Worm (Caenorhabditis elegans): ENCODE data around the gene W09C2.7.
A peak's percentile ranks its signal among the peaks of the same experiment; 100 is the strongest.

The W09C2.7 gene

DNA sequence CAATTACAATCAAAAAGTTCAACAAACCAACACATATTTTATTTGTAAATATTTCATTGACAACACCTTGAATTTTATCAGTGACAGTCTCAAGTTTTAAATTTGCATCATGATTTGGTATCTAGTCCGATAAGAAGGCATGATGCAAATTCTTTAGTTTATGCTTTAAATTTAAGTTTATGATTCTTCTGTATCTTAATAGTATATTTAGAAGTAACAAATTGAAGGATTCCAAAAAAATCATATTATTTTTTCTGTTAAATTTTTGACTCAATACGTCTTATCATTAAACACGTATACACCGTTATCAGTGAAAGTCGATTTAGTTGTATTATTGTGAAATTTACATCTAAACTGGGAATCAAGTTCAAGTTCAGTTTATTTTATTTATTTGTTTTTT lies 29.1 kb upstream of the W09C2.7 start, which contains the start of gene chca-1 (continued):
- TF ChIP-seq nhr-102 (tag; optimal IDR thresholded peaks at IDR 0.05) (peak; percentile 65), aha-1 (tag) (no peak), nhr-28 (tag; optimal IDR thresholded peaks at IDR 0.05) (peak; percentile 41), nhr-237 (tag; optimal IDR thresholded peaks at IDR 0.05) (no peak), hlh-30 (tag; optimal IDR thresholded peaks at IDR 0.05; ENCODE audit: insufficient read depth) (peak; percentile 14), nhr-48 (tag; optimal IDR thresholded peaks at IDR 0.05) (peak; percentile 77), mdl-1 (tag; optimal IDR thresholded peaks at IDR 0.05) (peak in 1 of 2 experiments; percentile 16), ceh-20 (GFP tag; IDR thresholded peaks at IDR 0.05) (0 out of 2 replicates have a peak, but pooled peaks have one; percentile 31), ztf-11 (tag; optimal IDR thresholded peaks at IDR 0.05) (no peak)

DNA sequence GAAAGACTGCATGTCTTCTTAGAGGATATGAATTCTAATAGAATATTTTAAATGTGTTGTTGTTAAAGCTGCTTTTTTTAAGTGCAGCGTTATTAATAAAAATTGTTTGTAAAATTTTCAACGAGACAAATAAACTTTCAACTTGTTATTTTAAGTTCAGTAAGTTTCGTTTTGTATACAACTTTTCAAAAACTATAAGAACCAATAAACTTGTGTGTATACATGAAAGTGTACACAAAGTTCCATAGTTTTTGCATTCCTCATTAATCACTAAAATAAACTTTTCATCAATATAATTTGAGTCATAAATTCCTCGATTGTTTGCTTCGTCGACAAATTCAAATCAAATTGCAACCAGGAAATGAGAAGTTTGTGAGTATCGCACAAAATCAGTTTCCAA lies 26.5 kb upstream of the W09C2.7 start, which contains the start of gene srm-3:
TSS of gene srm-3 (plus strand) at position 301 of the 400 bp plus-strand sequence.
- TF ChIP-seq daf-16 (GFP tag; optimal IDR thresholded peaks at IDR 0.05) (no peak), daf-16 (tag; optimal IDR thresholded peaks at IDR 0.05) (no peak), lin-38 (GFP tag; IDR thresholded peaks at IDR 0.05) (no peak), lin-29 (GFP tag; IDR thresholded peaks at IDR 0.05) (no peak), fos-1 (tag; optimal IDR thresholded peaks at IDR 0.05) (no peak)

DNA sequence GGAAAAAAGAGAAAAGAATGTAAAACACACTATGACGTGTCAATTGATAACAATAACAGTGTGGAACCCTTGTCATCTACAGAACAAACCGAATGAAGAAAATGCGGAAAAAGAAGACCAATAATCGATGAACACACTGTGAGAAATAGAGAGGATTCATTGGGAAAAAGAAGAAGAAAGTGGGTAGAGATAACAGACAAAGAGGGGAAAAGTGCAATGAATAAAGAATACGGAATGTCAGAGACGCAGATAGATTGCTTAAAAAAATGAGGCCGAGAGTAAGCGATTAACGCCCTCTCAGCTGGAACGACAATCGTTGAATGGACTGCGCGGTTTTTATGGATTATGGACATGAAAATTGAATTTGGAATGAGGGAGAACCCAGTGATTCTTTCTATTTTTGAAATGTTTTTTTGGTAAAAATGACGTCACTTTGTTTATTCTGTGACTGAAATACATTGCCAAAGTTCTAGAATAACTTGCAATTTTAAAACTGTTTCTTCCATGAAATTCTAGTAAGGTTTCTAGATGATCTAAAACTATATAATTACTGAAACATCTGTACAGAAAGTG lies 25.7 kb upstream of the W09C2.7 start, which contains the start of gene amph-1:
TSS of gene amph-1 (minus strand) at position 85 of the 573 bp plus-strand sequence.
- TF ChIP-seq cey-2 (tag; optimal IDR thresholded peaks at IDR 0.05; ENCODE audit: borderline replicate concordance, insufficient read depth) (peak; percentile 41), mxl-3 (GFP tag; optimal IDR thresholded peaks at IDR 0.05) (peak; percentile 12), nhr-76 (tag; optimal IDR thresholded peaks at IDR 0.05) (no peak), T20F7.1 (GFP tag; optimal IDR thresholded peaks at IDR 0.05) (no peak), fkh-10 (GFP tag; optimal IDR thresholded peaks at IDR 0.05) (no peak), spr-1 (tag; optimal IDR thresholded peaks at IDR 0.05) (no peak), zag-1 (tag; optimal IDR thresholded peaks at IDR 0.05) (no peak), F26F4.8 (GFP tag; conservative IDR thresholded peaks at IDR 0.05) (no peak), aha-1 (tag) (no peak), aly-2 (tag; optimal IDR thresholded peaks at IDR 0.05) (no peak), lim-7 (GFP tag; IDR thresholded peaks at IDR 0.05) (no peak), mdl-1 (tag; optimal IDR thresholded peaks at IDR 0.05) (no peak), unc-130 (GFP tag; optimal IDR thresholded peaks at IDR 0.05) (no peak), zfp-3 (GFP tag; conservative IDR thresholded peaks at IDR 0.05) (no peak), lsy-2 (tag; optimal IDR thresholded peaks at IDR 0.05) (peak in 1 of 2 experiments; percentile 27), unc-39 (tag; optimal IDR thresholded peaks at IDR 0.05) (no peak), dmd-9 (GFP tag; IDR thresholded peaks at IDR 0.05) (no peak), nhr-11 (tag; optimal IDR thresholded peaks at IDR 0.05) (peak; percentile 11), daf-12 (tag; optimal IDR thresholded peaks at IDR 0.05) (no peak), spr-3 (GFP tag; optimal IDR thresholded peaks at IDR 0.05) (no peak), F44E2.7 (GFP tag; IDR thresholded peaks at IDR 0.05) (no peak), lin-15B (tag; optimal IDR thresholded peaks at IDR 0.05) (no peak), Y75B8A.6 (GFP tag; IDR thresholded peaks at IDR 0.05) (no peak), set-16 (GFP tag; IDR thresholded peaks at IDR 0.05) (no peak), nhr-111 (GFP tag; optimal IDR thresholded peaks at IDR 0.05) (no peak), lin-13 (GFP tag; optimal IDR thresholded peaks at IDR 0.05) (no peak), egl-27 (tag; optimal IDR thresholded peaks at IDR 0.05) (no peak), vab-7 (GFP tag; IDR thresholded peaks at IDR 0.05) (no peak), F37D6.2 (tag; optimal IDR thresholded peaks at IDR 0.05) (no peak), attf-4 (tag; optimal IDR thresholded peaks at IDR 0.05) (no peak), mdt-29 (GFP tag; IDR thresholded peaks at IDR 0.05) (no peak), lin-1 (GFP tag; IDR thresholded peaks at IDR 0.05) (no peak), nhr-42 (GFP tag; IDR thresholded peaks at IDR 0.05) (no peak), ces-1 (GFP tag; optimal IDR thresholded peaks at IDR 0.05) (no peak), F10B5.3 (tag; optimal IDR thresholded peaks at IDR 0.05) (no peak), nhr-41 (GFP tag; IDR thresholded peaks at IDR 0.05) (no peak), lir-3 (tag; optimal IDR thresholded peaks at IDR 0.05) (no peak)

Measured in whole organism, L4 larva.